Worm (Caenorhabditis elegans) whole organism, L1 larva: ENCODE measurements around the gene Y73B6BL.12.

Source experiments
- C16A3.4 ChIP-seq: fragments of 150-350 bp; optimal IDR thresholded peaks from 2 replicates; lab custom pipeline; 2014; ENCODE audit warnings: missing biosample characterization, missing genetic modification characterization
- C34B4.2 ChIP-seq: sonication (generic microtip); optimal IDR thresholded peaks from 2 replicates; lab custom pipeline; 2017; ENCODE audit warnings: mild to moderate bottlenecking, missing genetic modification characterization, missing compliant biosample characterization
- aha-1 ChIP-seq: fragments of 150-350 bp; optimal IDR thresholded peaks from 2 replicates; lab custom pipeline; 2014; ENCODE audit warnings: missing biosample characterization, missing genetic modification characterization
- alr-1 ChIP-seq: fragments of 200-800 bp; sonication (Bioruptor generic); optimal IDR thresholded peaks from 2 replicates; lab custom pipeline; 2018; ENCODE audit warnings: borderline replicate concordance, mild to moderate bottlenecking, missing genetic modification characterization, missing compliant biosample characterization
- aly-2 ChIP-seq: fragments of 150-350 bp; optimal IDR thresholded peaks from 2 replicates; lab custom pipeline; 2014; ENCODE audit warnings: missing biosample characterization, missing genetic modification characterization
- blmp-1 ChIP-seq: fragments of 150-350 bp; optimal IDR thresholded peaks from 2 replicates; lab custom pipeline; 2014; ENCODE audit warnings: missing biosample characterization, missing genetic modification characterization
- ceh-82 ChIP-seq, 3 experiments: fragments of 150-350 bp in 1 of 3; sonication (generic microtip) in 2 of 3; optimal IDR thresholded peaks; 2 replicates each; lab custom pipeline; 2014 to 2017; ENCODE audit warnings: missing biosample characterization in 3 of 3, missing genetic modification characterization in 3 of 3
- ceh-90 ChIP-seq: sonication (generic microtip); optimal IDR thresholded peaks from 2 replicates; lab custom pipeline; 2016; ENCODE audit warnings: missing genetic modification characterization, missing compliant biosample characterization
- dpl-1 ChIP-seq, 3 experiments: fragments of 150-350 bp in 2 of 3; sonication (generic microtip) in 1 of 3; optimal IDR thresholded peaks; 2 replicates each; lab custom pipeline; 2014 to 2017; ENCODE audit warnings: missing biosample characterization in 3 of 3, missing genetic modification characterization in 3 of 3, missing genetic modification reagents in 3 of 3
- efl-1 ChIP-seq, 4 experiments: fragments of 150-350 bp; optimal IDR thresholded peaks in 3 of 4; peaks in 1 of 4; 1 replicate in 1 of 4; 2 replicates in 3 of 4; lab custom pipeline; 2014; ENCODE audit warnings: missing biosample characterization in 2 of 4, missing genetic modification characterization in 2 of 4, missing genetic modification reagents in 2 of 4
- egl-13 ChIP-seq: sonication (generic microtip); optimal IDR thresholded peaks from 2 replicates; lab custom pipeline; 2016; ENCODE audit warnings: missing genotype, missing genetic modification reagents, missing genetic modification characterization, missing compliant biosample characterization
- fkh-8 ChIP-seq: sonication (generic microtip); optimal IDR thresholded peaks from 2 replicates; lab custom pipeline; 2016; ENCODE audit warnings: mild to moderate bottlenecking, missing genetic modification characterization, missing compliant biosample characterization
- fos-1 ChIP-seq: fragments of 150-350 bp; optimal IDR thresholded peaks from 2 replicates; lab custom pipeline; 2014; ENCODE audit warnings: missing biosample characterization, missing genetic modification characterization
- grh-1 ChIP-seq: fragments of 200-800 bp; sonication (Bioruptor generic); IDR thresholded peaks from 2 replicates; pipeline ENCODE4 v1.3.6; 2022; ENCODE audit warnings: missing genetic modification reagents, missing genetic modification characterization, missing compliant biosample characterization
- hpl-2 ChIP-seq: fragments of 150-350 bp; optimal IDR thresholded peaks from 2 replicates; lab custom pipeline; 2014; ENCODE audit warnings: missing biosample characterization, missing genetic modification reagents, missing genetic modification characterization
- isw-1 ChIP-seq: fragments of 200-800 bp; sonication (Bioruptor generic); IDR thresholded peaks from 2 replicates; pipeline ENCODE4 v1.3.6; 2022; ENCODE audit warnings: missing genetic modification characterization, missing compliant biosample characterization
- lin-13 ChIP-seq: fragments of 150-350 bp; optimal IDR thresholded peaks from 2 replicates; lab custom pipeline; 2014; ENCODE audit warnings: missing biosample characterization, missing genetic modification reagents, missing genetic modification characterization
- lin-14 ChIP-seq: fragments of 200-800 bp; sonication (Bioruptor generic); optimal IDR thresholded peaks from 2 replicates; lab custom pipeline; 2018; ENCODE audit warnings: mild to moderate bottlenecking, missing genetic modification characterization, moderate library complexity, missing compliant biosample characterization
- lin-35 ChIP-seq, 2 experiments: fragments of 150-350 bp; optimal IDR thresholded peaks; 2 replicates each; lab custom pipeline; 2014; ENCODE audit warnings: missing biosample characterization in 2 of 2, missing genetic modification characterization in 2 of 2, missing genetic modification reagents in 2 of 2
- lir-3 ChIP-seq: sonication (generic microtip); optimal IDR thresholded peaks from 2 replicates; lab custom pipeline; 2016; ENCODE audit warnings: mild to moderate bottlenecking, missing genetic modification characterization, moderate library complexity, missing compliant biosample characterization; ENCODE audit not compliant: poor library complexity
- mab-9 ChIP-seq: fragments of 200-800 bp; sonication (Bioruptor generic); IDR thresholded peaks from 2 replicates; pipeline ENCODE4 v1.3.6; 2022; ENCODE audit warnings: missing genetic modification reagents, missing genetic modification characterization, missing compliant biosample characterization
- mef-2 ChIP-seq: fragments of 150-350 bp; optimal IDR thresholded peaks from 2 replicates; lab custom pipeline; 2014; ENCODE audit warnings: missing biosample characterization, missing genetic modification characterization
- mep-1 ChIP-seq: fragments of 150-350 bp; optimal IDR thresholded peaks from 2 replicates; lab custom pipeline; 2014; ENCODE audit warnings: missing biosample characterization, missing genetic modification characterization
- nhr-11 ChIP-seq: fragments of 150-350 bp; optimal IDR thresholded peaks from 2 replicates; lab custom pipeline; 2014; ENCODE audit warnings: missing biosample characterization, missing genetic modification characterization
- nhr-237 ChIP-seq: fragments of 150-350 bp; optimal IDR thresholded peaks from 2 replicates; lab custom pipeline; 2014; ENCODE audit warnings: missing biosample characterization, missing genetic modification characterization
- nhr-47 ChIP-seq: sonication (generic microtip); optimal IDR thresholded peaks from 2 replicates; lab custom pipeline; 2016; ENCODE audit warnings: mild to moderate bottlenecking, missing genetic modification characterization, moderate library complexity, missing compliant biosample characterization
- nhr-71 ChIP-seq: sonication (generic microtip); optimal IDR thresholded peaks from 2 replicates; lab custom pipeline; 2016; ENCODE audit warnings: mild to moderate bottlenecking, missing genetic modification characterization, moderate library complexity, missing compliant biosample characterization
- nhr-76 ChIP-seq: sonication (generic microtip); optimal IDR thresholded peaks from 2 replicates; lab custom pipeline; 2017; ENCODE audit warnings: missing biosample characterization, missing genetic modification characterization
- nhr-77 ChIP-seq: fragments of 150-350 bp; optimal IDR thresholded peaks from 2 replicates; lab custom pipeline; 2014; ENCODE audit warnings: missing biosample characterization, missing genetic modification characterization
- nhr-84 ChIP-seq: sonication (generic microtip); optimal IDR thresholded peaks from 2 replicates; lab custom pipeline; 2017; ENCODE audit warnings: missing biosample characterization, missing genetic modification characterization
- rnt-1 ChIP-seq: sonication (generic microtip); optimal IDR thresholded peaks from 2 replicates; lab custom pipeline; 2016; ENCODE audit warnings: mild to moderate bottlenecking, missing genetic modification characterization, moderate library complexity, missing compliant biosample characterization
- snpc-4 ChIP-seq: fragments of 150-350 bp; optimal IDR thresholded peaks from 2 replicates; lab custom pipeline; 2014; ENCODE audit warnings: missing biosample characterization, missing genetic modification characterization
- swsn-7 ChIP-seq: sonication (generic microtip); optimal IDR thresholded peaks from 2 replicates; lab custom pipeline; 2016; ENCODE audit warnings: missing genetic modification characterization, missing compliant biosample characterization
- tlp-1 ChIP-seq: fragments of 150-350 bp; optimal IDR thresholded peaks from 2 replicates; lab custom pipeline; 2014; ENCODE audit warnings: missing biosample characterization, missing genetic modification characterization
- unc-86 ChIP-seq: sonication (generic microtip); optimal IDR thresholded peaks from 2 replicates; lab custom pipeline; 2016; ENCODE audit warnings: missing genetic modification characterization, missing compliant biosample characterization
- ztf-11 ChIP-seq, 2 experiments: sonication (generic microtip); optimal IDR thresholded peaks; 2 replicates each; lab custom pipeline; 2016 to 2017; ENCODE audit warnings: missing genetic modification characterization in 2 of 2, missing biosample characterization in 1 of 2, missing compliant biosample characterization in 1 of 2
- ztf-4 ChIP-seq: fragments of 150-350 bp; optimal IDR thresholded peaks from 2 replicates; lab custom pipeline; 2014; ENCODE audit warnings: missing biosample characterization, missing genetic modification characterization

Gene Y73B6BL.12

ce11 chrIV:6303642-6304041 is 13.6 kb downstream of the Y73B6BL.12 start, which contains the start of gene srv-25:
Gene srv-25, minus strand, starts transcription at chrIV:6303742.
- TF ChIP-seq nhr-237 (tag; lab: Kevin White, UChicago) (no peak), snpc-4 (tag; lab: Kevin White, UChicago) (no peak)
- TF ChIP-seq, all 84 proteins: peak for 0

ce11 chrIV:6301764-6302163 is 15.5 kb downstream of the Y73B6BL.12 start, which contains the start of gene srv-26:
Gene srv-26, minus strand, starts transcription at chrIV:6301864.
- TF ChIP-seq ztf-4 (tag; lab: Kevin White, UChicago) (no peak), mep-1 (tag; lab: Kevin White, UChicago) (no peak), efl-1 (optimal IDR thresholded peaks at IDR 0.05; lab: Kevin White, UChicago) (no peak), efl-1 (GFP tag; optimal IDR thresholded peaks at IDR 0.05 in 1 of 2; lab: Kevin White, UChicago) (peak in 1 of 2 experiments; percentile 48), nhr-47 (tag; lab: Kevin White, UChicago) (no peak), lin-14 (GFP tag; lab: Kevin White, UChicago) (no peak), nhr-84 (tag; lab: Kevin White, UChicago) (no peak), nhr-71 (tag; lab: Kevin White, UChicago) (no peak)

ce11 chrIV:6299523-6299922 is 17.7 kb downstream of the Y73B6BL.12 start:
- TF ChIP-seq nhr-47 (tag; lab: Kevin White, UChicago) (no peak), blmp-1 (tag; lab: Kevin White, UChicago) (no peak), mab-9 (no peak), nhr-71 (tag; lab: Kevin White, UChicago) (no peak)

- TF ChIP-seq tlp-1 (tag; lab: Kevin White, UChicago), result no peak
- TF ChIP-seq fkh-8 (tag; lab: Kevin White, UChicago), result peak; percentile 16
These were observed 19.0 kb downstream of the Y73B6BL.12 start, which contains the start of gene srv-27 for ce11 chrIV:6298253-6298652. Gene srv-27, minus strand, starts transcription at chrIV:6298353.

ce11 chrIV:6294081-6294480 is 23.2 kb downstream of the Y73B6BL.12 start, which contains the start of gene hil-2:
Gene hil-2, plus strand, starts transcription at chrIV:6294240.
- TF ChIP-seq rnt-1 (tag; lab: Kevin White, UChicago), result no peak
- peak in 1 of 3 experiments; percentile 13 for TF ChIP-seq dpl-1 (GFP tag; optimal IDR thresholded peaks at IDR 0.05; lab: Kevin White, UChicago)
- no peak for TF ChIP-seq lin-14 (GFP tag; lab: Kevin White, UChicago)
- TF ChIP-seq nhr-76 (tag; lab: Kevin White, UChicago), result no peak
- peak; percentile 40 for TF ChIP-seq swsn-7
- TF ChIP-seq efl-1 (optimal IDR thresholded peaks at IDR 0.05; lab: Kevin White, UChicago), result peak in 1 of 2 experiments; percentile 23
- no peak for TF ChIP-seq efl-1 (GFP tag; optimal IDR thresholded peaks at IDR 0.05 in 1 of 2; lab: Kevin White, UChicago)
- no peak for TF ChIP-seq alr-1 (tag; lab: Kevin White, UChicago)
- no peak for TF ChIP-seq fos-1 (tag; lab: Kevin White, UChicago)
- no peak for TF ChIP-seq lir-3 (tag; lab: Kevin White, UChicago)
- TF ChIP-seq egl-13 (tag; lab: Kevin White, UChicago), result no peak
- TF ChIP-seq nhr-77, result no peak
- TF ChIP-seq nhr-71 (tag; lab: Kevin White, UChicago), result peak; percentile 17
- no peak for TF ChIP-seq lin-13 (GFP tag; lab: Kevin White, UChicago)
- TF ChIP-seq ceh-82 (tag; optimal IDR thresholded peaks at IDR 0.05; lab: Kevin White, UChicago), result peak in 1 of 3 experiments; percentile 44
- peak; percentile 23 for TF ChIP-seq unc-86
- TF ChIP-seq ztf-11 (tag; optimal IDR thresholded peaks at IDR 0.05; lab: Kevin White, UChicago), result peak in 1 of 2 experiments; percentile 4
- no peak for TF ChIP-seq mef-2
- no peak for TF ChIP-seq aly-2 (tag; lab: Kevin White, UChicago)
- TF ChIP-seq C34B4.2 (tag; lab: Kevin White, UChicago), result no peak
- 0 out of 2 replicates have a peak, but pooled peaks have one; percentile 31 for TF ChIP-seq grh-1
- TF ChIP-seq C16A3.4, result peak; percentile 4
- TF ChIP-seq nhr-47 (tag; lab: Kevin White, UChicago), result peak; percentile 23
- no peak for TF ChIP-seq aha-1 (tag; lab: Kevin White, UChicago)
- TF ChIP-seq ceh-90 (tag; lab: Kevin White, UChicago), result no peak
- no peak for TF ChIP-seq hpl-2
- TF ChIP-seq isw-1, result no peak
- TF ChIP-seq lin-35 (GFP tag; optimal IDR thresholded peaks at IDR 0.05; lab: Kevin White, UChicago), result no peak
- no peak for TF ChIP-seq nhr-11 (tag; lab: Kevin White, UChicago)
